Fruit fly (Drosophila melanogaster): Measurements from ENCODE around the gene mtg.

- TF ChIP-seq CTCF (optimal IDR thresholded peaks at IDR 0.05) (no peak), CG8478 (optimal IDR thresholded peaks at IDR 0.05) (no peak)
These were observed 4.0 kb downstream of the mtg start for dm6 chr3R:8254347-8254746.
